Worm (Caenorhabditis elegans): Measurements from ENCODE around the gene irld-4.

irld-4 gene

DNA sequence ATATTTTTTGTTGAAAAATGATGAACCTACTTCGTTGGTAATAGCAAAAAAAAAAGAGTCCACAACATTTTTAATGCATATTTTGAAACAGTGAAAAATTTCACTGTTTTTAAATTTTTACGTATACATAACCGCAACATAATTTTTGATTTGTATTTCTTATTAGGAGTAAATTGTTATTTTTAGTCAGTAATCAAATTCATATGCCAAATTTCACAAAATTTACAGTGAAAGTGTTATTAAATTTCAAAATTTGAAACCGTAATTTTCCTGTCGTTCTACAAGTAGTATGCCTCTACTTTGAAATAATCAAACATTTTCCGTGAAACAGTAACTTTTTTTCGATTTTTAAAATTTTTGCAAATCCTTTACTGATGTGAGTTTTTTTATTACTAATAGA is 14.9 kb upstream of the irld-4 start:
- TF ChIP-seq klf-2 (GFP tag; conservative IDR thresholded peaks at IDR 0.05) (no peak), tab-1 (GFP tag; IDR thresholded peaks at IDR 0.05) (no peak), T22C8.4 (GFP tag; IDR thresholded peaks at IDR 0.05) (no peak), ref-1 (GFP tag; conservative IDR thresholded peaks at IDR 0.05) (no peak), ztf-29 (GFP tag; IDR thresholded peaks at IDR 0.05) (no peak), cog-1 (tag; optimal IDR thresholded peaks at IDR 0.05) (no peak), med-1 (GFP tag; optimal IDR thresholded peaks at IDR 0.05; ENCODE audit: insufficient read depth) (no peak), ztf-23 (GFP tag; IDR thresholded peaks at IDR 0.05) (no peak), flt-1 (GFP tag; IDR thresholded peaks at IDR 0.05) (no peak)

DNA sequence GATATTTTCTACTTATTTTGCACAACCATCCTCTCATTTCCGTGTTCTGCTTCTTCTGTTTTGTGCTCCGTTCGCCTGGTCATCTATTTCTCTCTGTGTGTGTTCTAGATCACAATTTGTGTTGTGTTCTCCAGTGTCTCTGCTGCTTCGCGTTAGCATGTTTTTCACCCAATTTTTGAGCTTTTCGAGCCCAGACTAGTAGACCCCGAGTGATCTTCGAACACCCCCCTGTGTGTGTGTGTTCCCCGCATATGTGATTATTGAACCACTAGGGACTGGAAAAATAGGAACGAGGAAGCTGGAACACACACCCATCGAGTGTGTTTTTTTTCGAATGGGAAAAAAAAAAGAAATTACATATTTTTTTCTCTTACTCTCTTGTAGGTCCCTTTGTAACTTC is 14.3 kb upstream of the irld-4 start:
- TF ChIP-seq med-1 (GFP tag; optimal IDR thresholded peaks at IDR 0.05; ENCODE audit: insufficient read depth) (no peak), klf-2 (GFP tag; conservative IDR thresholded peaks at IDR 0.05) (no peak), cog-1 (tag; optimal IDR thresholded peaks at IDR 0.05) (no peak), ztf-29 (GFP tag; IDR thresholded peaks at IDR 0.05) (no peak), T22C8.4 (GFP tag; IDR thresholded peaks at IDR 0.05) (no peak), flt-1 (GFP tag; IDR thresholded peaks at IDR 0.05) (no peak), ztf-23 (GFP tag; IDR thresholded peaks at IDR 0.05) (no peak), tab-1 (GFP tag; IDR thresholded peaks at IDR 0.05) (no peak), ref-1 (GFP tag; conservative IDR thresholded peaks at IDR 0.05) (no peak)

DNA sequence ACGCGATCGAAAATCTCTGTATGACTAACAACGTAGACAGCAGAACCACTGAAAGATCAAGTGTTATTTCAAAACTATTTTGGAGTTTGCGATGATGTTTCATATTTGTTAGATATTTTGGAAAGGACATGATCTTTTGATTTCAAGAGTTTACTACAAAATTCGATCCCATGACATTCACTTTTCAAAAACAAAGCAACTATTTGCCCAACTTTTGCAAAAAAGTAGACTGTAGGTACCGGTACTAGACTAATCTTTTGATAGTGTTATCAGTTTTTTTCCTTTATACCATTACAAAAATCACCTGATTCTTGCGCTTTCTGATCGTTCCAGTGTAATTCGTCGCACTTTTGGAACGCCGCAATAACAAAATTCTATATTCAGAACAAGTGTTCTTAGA is 12.9 kb upstream of the irld-4 start:
- TF ChIP-seq cog-1 (tag; optimal IDR thresholded peaks at IDR 0.05) (no peak), med-1 (GFP tag; optimal IDR thresholded peaks at IDR 0.05; ENCODE audit: insufficient read depth) (no peak), T22C8.4 (GFP tag; IDR thresholded peaks at IDR 0.05) (no peak), klf-2 (GFP tag; conservative IDR thresholded peaks at IDR 0.05) (no peak), ref-1 (GFP tag; conservative IDR thresholded peaks at IDR 0.05) (no peak), flt-1 (GFP tag; IDR thresholded peaks at IDR 0.05) (no peak), ztf-23 (GFP tag; IDR thresholded peaks at IDR 0.05) (no peak), ztf-29 (GFP tag; IDR thresholded peaks at IDR 0.05) (no peak), tab-1 (GFP tag; IDR thresholded peaks at IDR 0.05) (no peak)

DNA sequence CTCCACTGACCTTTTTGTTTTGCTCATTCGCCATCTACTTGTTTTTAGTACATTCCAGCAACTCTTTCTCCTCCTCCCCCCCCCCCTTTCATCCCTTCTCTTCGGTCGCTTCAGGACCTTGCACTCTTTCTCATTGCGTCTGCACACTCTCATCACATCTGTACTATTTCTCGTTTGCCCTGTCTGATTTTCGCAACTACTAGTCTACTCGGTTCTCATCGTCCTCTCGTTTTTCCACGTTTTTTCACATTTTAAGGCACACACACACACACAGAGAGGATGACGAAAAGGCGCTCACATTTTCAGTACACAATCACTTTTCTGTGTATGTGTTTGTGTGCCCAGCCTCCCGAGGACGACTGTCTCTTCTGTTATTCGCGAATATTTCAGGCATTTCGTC is 12.4 kb upstream of the irld-4 start:
- no peak for TF ChIP-seq cog-1 (tag; optimal IDR thresholded peaks at IDR 0.05)
- TF ChIP-seq med-1 (GFP tag; optimal IDR thresholded peaks at IDR 0.05; ENCODE audit: insufficient read depth): no peak
- no peak for TF ChIP-seq klf-2 (GFP tag; conservative IDR thresholded peaks at IDR 0.05)
- no peak for TF ChIP-seq ztf-23 (GFP tag; IDR thresholded peaks at IDR 0.05)
- TF ChIP-seq ref-1 (GFP tag; conservative IDR thresholded peaks at IDR 0.05): no peak
- no peak for TF ChIP-seq tab-1 (GFP tag; IDR thresholded peaks at IDR 0.05)
- no peak for TF ChIP-seq ztf-29 (GFP tag; IDR thresholded peaks at IDR 0.05)
- TF ChIP-seq flt-1 (GFP tag; IDR thresholded peaks at IDR 0.05): no peak
- no peak for TF ChIP-seq T22C8.4 (GFP tag; IDR thresholded peaks at IDR 0.05)

DNA sequence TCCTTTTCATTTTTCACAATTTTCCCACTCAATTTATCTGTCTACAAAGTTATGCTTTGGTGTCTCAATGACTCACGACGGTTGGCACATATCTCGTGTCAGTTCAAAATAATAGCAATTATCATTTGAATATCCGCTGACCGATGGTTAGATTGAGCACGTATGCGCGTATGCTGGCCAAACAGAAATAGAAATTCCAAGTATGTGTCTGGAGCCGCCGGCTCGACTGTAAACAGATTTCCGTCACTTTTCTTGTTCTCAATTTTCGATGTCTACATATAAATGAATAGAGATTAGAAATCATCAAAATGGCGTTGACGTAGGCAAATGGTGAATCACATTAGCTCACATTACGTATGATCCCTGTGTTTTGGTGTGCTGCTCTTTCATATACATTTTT is 11.8 kb upstream of the irld-4 start:
- no peak for TF ChIP-seq flt-1 (GFP tag; IDR thresholded peaks at IDR 0.05)
- TF ChIP-seq ztf-29 (GFP tag; IDR thresholded peaks at IDR 0.05): no peak
- no peak for TF ChIP-seq cog-1 (tag; optimal IDR thresholded peaks at IDR 0.05)
- TF ChIP-seq klf-2 (GFP tag; conservative IDR thresholded peaks at IDR 0.05): no peak
- no peak for TF ChIP-seq ztf-23 (GFP tag; IDR thresholded peaks at IDR 0.05)
- no peak for TF ChIP-seq T22C8.4 (GFP tag; IDR thresholded peaks at IDR 0.05)
- TF ChIP-seq med-1 (GFP tag; optimal IDR thresholded peaks at IDR 0.05; ENCODE audit: insufficient read depth): no peak
- TF ChIP-seq ref-1 (GFP tag; conservative IDR thresholded peaks at IDR 0.05): no peak
- TF ChIP-seq tab-1 (GFP tag; IDR thresholded peaks at IDR 0.05): no peak

DNA sequence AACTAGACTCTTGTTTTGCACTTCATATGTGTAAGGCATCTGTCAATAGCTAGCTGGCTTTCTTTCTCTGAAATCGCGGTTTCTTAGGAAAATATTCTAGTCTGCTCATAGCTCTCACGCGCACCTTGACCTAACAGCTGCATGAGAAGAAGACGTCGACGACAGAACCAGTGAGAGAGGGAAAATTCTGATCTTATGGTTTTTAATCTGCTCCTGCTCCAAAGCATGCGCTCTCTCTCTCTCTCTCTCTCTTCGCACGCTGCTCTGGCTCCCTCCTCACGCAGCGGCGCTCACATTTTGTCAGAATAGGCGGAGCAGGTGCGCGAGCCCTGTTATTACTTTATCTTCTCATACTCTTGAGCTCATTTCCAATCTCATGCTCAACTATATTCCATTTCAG is 10.8 kb upstream of the irld-4 start:
- TF ChIP-seq cog-1 (tag; optimal IDR thresholded peaks at IDR 0.05) (no peak), flt-1 (GFP tag; IDR thresholded peaks at IDR 0.05) (0 out of 2 replicates have a peak, but pooled peaks have one; percentile 27), ztf-23 (GFP tag; IDR thresholded peaks at IDR 0.05) (no peak), T22C8.4 (GFP tag; IDR thresholded peaks at IDR 0.05) (no peak), ztf-29 (GFP tag; IDR thresholded peaks at IDR 0.05) (no peak), ref-1 (GFP tag; conservative IDR thresholded peaks at IDR 0.05) (no peak)

DNA sequence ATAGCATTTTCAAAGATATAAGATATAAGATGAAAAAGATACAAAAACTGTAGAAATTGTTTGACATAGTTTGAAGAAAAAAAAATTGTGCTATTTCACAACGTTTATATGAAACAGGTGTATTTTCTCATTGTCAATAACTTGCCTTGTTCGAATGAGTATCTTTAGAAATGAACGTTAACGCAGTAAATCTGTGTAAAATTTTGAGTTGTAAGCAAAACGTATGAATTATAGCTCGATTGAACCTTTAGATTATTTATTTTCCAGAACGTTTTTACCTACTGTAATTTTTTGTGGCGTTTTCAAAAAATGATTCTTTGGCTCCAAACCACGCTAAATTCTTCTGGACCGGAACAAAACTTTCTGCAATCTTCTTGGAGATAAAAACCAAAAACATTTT is 1.2 kb upstream of the irld-4 start:
- TF ChIP-seq T22C8.4 (GFP tag; IDR thresholded peaks at IDR 0.05) (no peak), ref-1 (GFP tag; conservative IDR thresholded peaks at IDR 0.05) (no peak), klf-2 (GFP tag; conservative IDR thresholded peaks at IDR 0.05) (no peak), ztf-29 (GFP tag; IDR thresholded peaks at IDR 0.05) (no peak), med-1 (GFP tag; optimal IDR thresholded peaks at IDR 0.05; ENCODE audit: insufficient read depth) (no peak), flt-1 (GFP tag; IDR thresholded peaks at IDR 0.05) (no peak), ztf-23 (GFP tag; IDR thresholded peaks at IDR 0.05) (no peak), cog-1 (tag; optimal IDR thresholded peaks at IDR 0.05) (no peak), tab-1 (GFP tag; IDR thresholded peaks at IDR 0.05) (no peak)

DNA sequence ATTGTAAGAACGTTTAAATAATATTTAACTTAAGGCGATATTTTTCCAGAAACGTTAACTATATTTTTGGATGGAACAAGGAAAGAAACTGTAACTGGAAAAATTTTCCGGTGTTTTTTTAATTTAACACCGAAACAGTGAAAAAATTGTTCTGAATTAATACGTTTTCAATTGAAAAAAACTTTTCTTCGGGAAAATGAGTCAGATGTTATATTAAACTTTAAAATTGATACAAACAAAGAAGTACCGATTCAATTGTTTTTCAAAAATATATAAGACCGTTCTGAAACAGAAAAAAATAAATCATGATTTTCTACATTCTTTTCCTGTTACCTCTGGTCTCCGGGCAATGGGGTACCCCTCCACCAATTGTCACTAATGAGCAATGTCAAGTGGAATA is 1.9 kb downstream of the irld-4 start, which contains the start of gene ule-2:
TSS of gene ule-2 (plus strand) at position 301 of the 400 bp plus-strand sequence.
- TF ChIP-seq flt-1 (GFP tag; IDR thresholded peaks at IDR 0.05) (no peak), T22C8.4 (GFP tag; IDR thresholded peaks at IDR 0.05) (no peak), ztf-23 (GFP tag; IDR thresholded peaks at IDR 0.05) (no peak), med-1 (GFP tag; optimal IDR thresholded peaks at IDR 0.05; ENCODE audit: insufficient read depth) (no peak), ztf-29 (GFP tag; IDR thresholded peaks at IDR 0.05) (no peak), ref-1 (GFP tag; conservative IDR thresholded peaks at IDR 0.05) (no peak), tab-1 (GFP tag; IDR thresholded peaks at IDR 0.05) (no peak), klf-2 (GFP tag; conservative IDR thresholded peaks at IDR 0.05) (no peak), cog-1 (tag; optimal IDR thresholded peaks at IDR 0.05) (no peak)

DNA sequence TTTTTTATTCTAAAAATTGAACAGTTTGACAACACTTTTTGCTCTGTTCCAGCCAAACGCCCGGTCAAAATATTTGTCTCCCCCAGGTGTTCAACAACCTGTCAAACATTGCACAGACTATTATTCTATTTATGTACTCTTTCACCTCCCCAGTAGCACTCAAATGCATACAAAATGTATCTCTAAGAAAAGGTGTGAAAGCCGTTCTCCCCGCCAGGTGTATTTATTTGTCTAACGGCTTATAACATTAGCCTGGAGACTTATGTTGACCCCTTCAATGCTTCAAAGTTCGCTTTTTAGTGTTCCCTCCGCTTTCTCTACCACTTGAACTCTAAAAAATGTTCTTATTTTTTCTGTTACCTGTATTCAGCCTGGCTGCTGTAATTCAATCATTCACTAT is 4.5 kb downstream of the irld-4 start, which contains the start of gene srlf-27:
TSS of gene srlf-27 (plus strand) at position 301 of the 400 bp plus-strand sequence.
- TF ChIP-seq flt-1 (GFP tag; IDR thresholded peaks at IDR 0.05): no peak
- TF ChIP-seq ztf-23 (GFP tag; IDR thresholded peaks at IDR 0.05): no peak
- no peak for TF ChIP-seq T22C8.4 (GFP tag; IDR thresholded peaks at IDR 0.05)
- no peak for TF ChIP-seq klf-2 (GFP tag; conservative IDR thresholded peaks at IDR 0.05)
- TF ChIP-seq tab-1 (GFP tag; IDR thresholded peaks at IDR 0.05): no peak
- no peak for TF ChIP-seq ztf-29 (GFP tag; IDR thresholded peaks at IDR 0.05)
- no peak for TF ChIP-seq cog-1 (tag; optimal IDR thresholded peaks at IDR 0.05)
- no peak for TF ChIP-seq ref-1 (GFP tag; conservative IDR thresholded peaks at IDR 0.05)
- TF ChIP-seq med-1 (GFP tag; optimal IDR thresholded peaks at IDR 0.05; ENCODE audit: insufficient read depth): no peak

DNA sequence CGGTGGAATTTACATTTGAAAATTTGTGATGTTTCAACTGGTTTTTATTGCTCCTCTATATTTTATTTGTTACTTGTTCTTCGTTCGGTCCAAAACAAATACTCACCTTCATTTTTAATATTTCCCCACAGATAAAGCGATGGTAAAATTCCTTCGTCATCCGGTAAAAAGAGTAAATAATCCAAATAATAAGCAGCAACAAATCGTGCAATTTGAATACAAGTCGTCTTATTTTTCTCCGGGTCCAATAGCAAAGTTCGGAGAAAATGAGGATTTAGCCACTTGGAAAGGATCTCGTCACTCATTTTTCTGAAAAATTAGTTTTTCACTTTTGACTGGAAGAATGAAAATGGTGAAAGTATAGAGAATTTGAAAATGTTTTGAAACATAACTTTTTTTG is 20.2 kb downstream of the irld-4 start, which contains the start of gene talp-3:
TSS of gene talp-3 (minus strand) at position 315 of the 400 bp plus-strand sequence.
- no peak for TF ChIP-seq flt-1 (GFP tag; IDR thresholded peaks at IDR 0.05)
- TF ChIP-seq ref-1 (GFP tag; conservative IDR thresholded peaks at IDR 0.05): no peak
- TF ChIP-seq ztf-23 (GFP tag; IDR thresholded peaks at IDR 0.05): no peak
- TF ChIP-seq ztf-29 (GFP tag; IDR thresholded peaks at IDR 0.05): no peak
- TF ChIP-seq T22C8.4 (GFP tag; IDR thresholded peaks at IDR 0.05): no peak
- no peak for TF ChIP-seq med-1 (GFP tag; optimal IDR thresholded peaks at IDR 0.05; ENCODE audit: insufficient read depth)
- TF ChIP-seq klf-2 (GFP tag; conservative IDR thresholded peaks at IDR 0.05): no peak
- no peak for TF ChIP-seq tab-1 (GFP tag; IDR thresholded peaks at IDR 0.05)
- TF ChIP-seq cog-1 (tag; optimal IDR thresholded peaks at IDR 0.05): no peak
